Worm (Caenorhabditis elegans): ENCODE data around the gene ifas-2.

The ifas-2 gene

DNA sequence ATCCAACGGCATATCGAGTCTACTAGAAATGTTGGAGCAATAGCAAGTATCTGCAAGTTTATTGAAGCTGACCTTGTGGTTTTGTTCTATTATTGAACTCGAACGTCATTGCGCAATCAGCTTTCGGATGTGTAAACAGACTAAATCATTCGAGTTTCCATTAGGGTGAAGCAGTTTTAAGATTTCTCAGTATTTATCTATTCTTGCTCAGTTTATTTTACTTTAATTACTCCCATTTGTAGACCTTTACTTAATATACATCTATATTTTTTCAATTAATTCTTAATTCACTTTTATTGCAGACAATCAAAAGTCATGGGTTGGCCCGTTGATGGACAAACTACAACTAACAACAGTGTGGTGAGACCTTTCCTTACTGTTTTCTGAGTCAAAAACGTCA is 8.0 kb downstream of the ifas-2 start, which contains the start of gene F09C6.14:
Gene F09C6.14, plus strand, starts transcription at position 301 of the 400 bp plus-strand sequence.
- TF ChIP-seq ztf-11 (tag; optimal IDR thresholded peaks at IDR 0.05): no peak
- TF ChIP-seq sem-2 (GFP tag; optimal IDR thresholded peaks at IDR 0.05): no peak
- no peak for TF ChIP-seq bed-3 (GFP tag; optimal IDR thresholded peaks at IDR 0.05)
- TF ChIP-seq M03D4.4 (tag; optimal IDR thresholded peaks at IDR 0.05): no peak
- TF ChIP-seq ceh-43 (GFP tag; optimal IDR thresholded peaks at IDR 0.05): no peak
- no peak for TF ChIP-seq nhr-76 (tag; optimal IDR thresholded peaks at IDR 0.05)
- no peak for TF ChIP-seq flh-1 (GFP tag; optimal IDR thresholded peaks at IDR 0.05)
- no peak for TF ChIP-seq nhr-12 (tag; optimal IDR thresholded peaks at IDR 0.05)
- no peak for TF ChIP-seq mab-5 (tag; optimal IDR thresholded peaks at IDR 0.05)

DNA sequence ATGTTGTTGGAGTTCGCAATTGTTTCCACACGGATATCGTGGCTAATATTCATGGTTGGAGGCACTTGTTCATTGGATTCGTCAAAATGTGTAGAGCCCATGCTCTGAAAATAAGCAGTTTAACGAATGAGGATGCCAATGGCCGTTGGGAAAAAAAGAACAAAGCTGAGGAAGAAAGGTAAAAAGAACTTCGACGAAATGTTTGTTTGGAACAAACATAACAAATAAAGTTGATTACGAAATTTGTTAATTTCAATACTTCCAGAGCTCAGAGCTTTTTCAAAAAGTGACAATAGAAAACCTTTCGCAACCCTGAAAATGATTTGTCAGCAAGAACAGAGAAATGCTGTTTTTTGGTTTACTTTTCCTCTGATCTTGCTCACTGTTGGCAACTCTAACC is 8.6 kb downstream of the ifas-2 start, which contains the start of gene F09C6.3:
Gene F09C6.3, minus strand, starts transcription at position 101 of the 400 bp plus-strand sequence.
- TF ChIP-seq sem-2 (GFP tag; optimal IDR thresholded peaks at IDR 0.05) (no peak), ceh-83 (GFP tag; optimal IDR thresholded peaks at IDR 0.05) (no peak), unc-39 (tag; optimal IDR thresholded peaks at IDR 0.05) (no peak), cnd-1 (tag; optimal IDR thresholded peaks at IDR 0.05) (no peak), unc-120 (tag; optimal IDR thresholded peaks at IDR 0.05; ENCODE audit: poor library complexity, severe bottlenecking) (no peak), sptf-1 (tag; optimal IDR thresholded peaks at IDR 0.05) (no peak), zip-8 (tag; optimal IDR thresholded peaks at IDR 0.05) (no peak), drap-1 (GFP tag; optimal IDR thresholded peaks at IDR 0.05) (no peak), ham-2 (GFP tag; optimal IDR thresholded peaks at IDR 0.05) (no peak), lsy-2 (tag; optimal IDR thresholded peaks at IDR 0.05) (no peak), elt-1 (tag; optimal IDR thresholded peaks at IDR 0.05; ENCODE audit: borderline replicate concordance, insufficient read depth) (no peak), hlh-1 (tag; optimal IDR thresholded peaks at IDR 0.05) (no peak), ces-1 (GFP tag; optimal IDR thresholded peaks at IDR 0.05) (no peak), ceh-39 (tag; optimal IDR thresholded peaks at IDR 0.05) (no peak), snpc-4 (tag; optimal IDR thresholded peaks at IDR 0.05) (no peak), ztf-11 (tag; optimal IDR thresholded peaks at IDR 0.05) (no peak), elt-3 (tag; optimal IDR thresholded peaks at IDR 0.05) (no peak), M03D4.4 (tag; optimal IDR thresholded peaks at IDR 0.05) (no peak)

DNA sequence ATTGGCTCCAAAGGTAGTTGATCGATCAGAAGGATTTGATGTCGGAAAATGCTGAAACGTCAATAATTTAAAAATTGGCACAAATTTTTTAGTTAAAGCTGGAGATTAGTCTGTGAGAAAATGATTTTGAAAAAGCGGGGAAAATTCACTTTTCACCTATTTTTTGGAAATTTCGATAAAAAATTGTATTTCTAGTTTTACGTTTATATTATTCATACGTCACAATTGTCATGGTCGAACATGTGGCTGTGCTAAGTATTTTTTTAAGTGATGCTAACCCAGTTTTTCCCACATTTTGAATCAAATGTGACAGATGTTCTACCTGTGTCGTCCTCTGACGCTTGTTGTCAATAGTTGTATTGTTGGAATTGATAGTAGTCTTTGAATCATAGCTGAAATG is 9.2 kb downstream of the ifas-2 start:
- TF ChIP-seq drap-1 (GFP tag; optimal IDR thresholded peaks at IDR 0.05): no peak
- TF ChIP-seq nhr-237 (tag; optimal IDR thresholded peaks at IDR 0.05): no peak
- no peak for TF ChIP-seq bed-3 (GFP tag; optimal IDR thresholded peaks at IDR 0.05)
- TF ChIP-seq lin-13 (tag; optimal IDR thresholded peaks at IDR 0.05): no peak
- TF ChIP-seq sptf-1 (tag; optimal IDR thresholded peaks at IDR 0.05): no peak
- TF ChIP-seq nhr-28 (tag; optimal IDR thresholded peaks at IDR 0.05): no peak
- no peak for TF ChIP-seq ces-1 (GFP tag; optimal IDR thresholded peaks at IDR 0.05)
- TF ChIP-seq lin-32 (GFP tag; optimal IDR thresholded peaks at IDR 0.05): no peak
- TF ChIP-seq mep-1 (tag; optimal IDR thresholded peaks at IDR 0.05): no peak
- no peak for TF ChIP-seq unc-39 (tag; optimal IDR thresholded peaks at IDR 0.05)
- no peak for TF ChIP-seq nhr-76 (tag; optimal IDR thresholded peaks at IDR 0.05)
- no peak for TF ChIP-seq ceh-83 (GFP tag; optimal IDR thresholded peaks at IDR 0.05)
- no peak for TF ChIP-seq hlh-1 (tag; optimal IDR thresholded peaks at IDR 0.05)
- TF ChIP-seq zip-8 (tag; optimal IDR thresholded peaks at IDR 0.05): no peak
- no peak for TF ChIP-seq mls-2 (tag; optimal IDR thresholded peaks at IDR 0.05)
- no peak for TF ChIP-seq M03D4.4 (tag; optimal IDR thresholded peaks at IDR 0.05)
- no peak for TF ChIP-seq blmp-1 (tag; optimal IDR thresholded peaks at IDR 0.05)
- no peak for TF ChIP-seq ceh-39 (tag; optimal IDR thresholded peaks at IDR 0.05)
- TF ChIP-seq tbx-8 (GFP tag; optimal IDR thresholded peaks at IDR 0.05): no peak

DNA sequence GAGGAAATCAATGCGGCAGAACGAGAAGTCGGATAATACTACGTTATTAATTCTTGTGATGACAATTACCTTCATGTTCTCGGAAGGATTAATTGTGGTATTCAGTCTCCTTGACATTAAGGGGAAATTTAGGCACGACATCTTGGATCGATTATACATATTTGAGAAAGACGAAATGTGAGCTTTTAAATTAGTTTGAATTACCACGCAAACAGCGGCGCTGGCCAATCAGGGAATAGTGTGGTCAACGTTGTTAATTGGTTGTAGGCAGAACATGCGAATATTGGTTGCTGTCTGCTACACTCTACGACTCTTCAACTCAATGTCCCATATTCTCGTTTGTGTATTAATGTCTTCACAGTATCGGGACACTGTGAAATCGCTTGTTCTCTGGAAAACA is 13.7 kb downstream of the ifas-2 start, which contains the start of gene F49A5.10:
Gene F49A5.10, plus strand, starts transcription at position 301 of the 400 bp plus-strand sequence.
- no peak for TF ChIP-seq unc-39 (tag; optimal IDR thresholded peaks at IDR 0.05)
- TF ChIP-seq nhr-76 (tag; optimal IDR thresholded peaks at IDR 0.05): no peak
- TF ChIP-seq flh-1 (GFP tag; optimal IDR thresholded peaks at IDR 0.05): no peak
- no peak for TF ChIP-seq tbx-8 (GFP tag; optimal IDR thresholded peaks at IDR 0.05)
- no peak for TF ChIP-seq ceh-43 (GFP tag; optimal IDR thresholded peaks at IDR 0.05)
- no peak for TF ChIP-seq pha-4 (tag; optimal IDR thresholded peaks at IDR 0.05)
- no peak for TF ChIP-seq nhr-28 (tag; optimal IDR thresholded peaks at IDR 0.05)
- no peak for TF ChIP-seq lsy-2 (tag; optimal IDR thresholded peaks at IDR 0.05)
- TF ChIP-seq ceh-83 (GFP tag; optimal IDR thresholded peaks at IDR 0.05): no peak

All from whole organism, mixed stage, embryonic.